Worm (Caenorhabditis elegans): ENCODE data around the gene xol-1.

ce11 chrX:8069293-8069692 is 28.2 kb downstream of the xol-1 start, which contains the start of gene C18A11.1:
- TF ChIP-seq fkh-10 (GFP tag; optimal IDR thresholded peaks at IDR 0.05) (no peak), ets-4 (tag; optimal IDR thresholded peaks at IDR 0.05) (no peak), rnt-1 (tag; optimal IDR thresholded peaks at IDR 0.05) (no peak), ceh-6 (GFP tag; optimal IDR thresholded peaks at IDR 0.05) (no peak)
